Fruit fly (Drosophila melanogaster) whole organism, embryonic: Measurements from ENCODE around the gene stas.
A peak's percentile ranks its signal among the peaks of the same experiment; 100 is the strongest.

ENCODE experiments used
- Abd-B ChIP-seq: fragments of 200-800 bp; sonication (Bioruptor generic); optimal IDR thresholded peaks from 2 replicates; lab custom pipeline; 2018; ENCODE audit warnings: missing biosample characterization, mild to moderate bottlenecking, missing genetic modification characterization, moderate library complexity
- Atf6 ChIP-seq: fragments of 200-800 bp; sonication (Bioruptor generic); IDR thresholded peaks from 2 replicates; pipeline ENCODE4 v1.3.6; 2022; ENCODE audit warnings: missing biosample characterization, missing genetic modification characterization
- B-H2 ChIP-seq: fragments of 200-800 bp; sonication (Bioruptor generic); optimal IDR thresholded peaks from 2 replicates; lab custom pipeline; 2018; ENCODE audit warnings: missing biosample characterization, mild to moderate bottlenecking, missing genetic modification characterization
- BtbVII ChIP-seq: fragments of 200-800 bp; sonication (Bioruptor generic); optimal IDR thresholded peaks from 3 replicates; lab custom pipeline; 2017; ENCODE audit warnings: missing biosample characterization, mild to moderate bottlenecking, missing genetic modification characterization
- CG10274 ChIP-seq: fragments of 200-800 bp; sonication (Bioruptor generic); optimal IDR thresholded peaks from 3 replicates; lab custom pipeline; 2017; ENCODE audit warnings: missing biosample characterization, mild to moderate bottlenecking, missing genetic modification characterization
- CG10462 ChIP-seq: fragments of 200-800 bp; sonication (Bioruptor generic); optimal IDR thresholded peaks from 2 replicates; lab custom pipeline; 2016; ENCODE audit warnings: missing biosample characterization, missing genetic modification characterization
- CG11560 ChIP-seq: fragments of 200-800 bp; sonication (Bioruptor generic); IDR thresholded peaks from 3 replicates; pipeline ENCODE4 v1.3.6; 2022; ENCODE audit warnings: missing biosample characterization, missing genetic modification characterization
- CG15011 ChIP-seq: fragments of 200-800 bp; sonication (Bioruptor generic); optimal IDR thresholded peaks from 3 replicates; lab custom pipeline; 2018; ENCODE audit warnings: missing biosample characterization, mild to moderate bottlenecking, missing genetic modification characterization
- CG15514 ChIP-seq: fragments of 200-800 bp; sonication (Bioruptor generic); optimal IDR thresholded peaks from 3 replicates; lab custom pipeline; 2017; ENCODE audit warnings: missing biosample characterization, missing genetic modification characterization, mild to moderate bottlenecking, moderate library complexity, missing genetic modification reagents
- CG1603 ChIP-seq: fragments of 200-800 bp; sonication (Bioruptor generic); optimal IDR thresholded peaks from 2 replicates; lab custom pipeline; 2019; ENCODE audit warnings: missing biosample characterization, mild to moderate bottlenecking, missing genetic modification characterization, moderate library complexity
- CG17186 ChIP-seq: fragments of 200-800 bp; sonication (Bioruptor generic); optimal IDR thresholded peaks from 3 replicates; lab custom pipeline; 2017; ENCODE audit warnings: missing biosample characterization, missing genetic modification reagents, missing genetic modification characterization
- CG17385 ChIP-seq: fragments of 200-800 bp; sonication (Bioruptor generic); optimal IDR thresholded peaks from 3 replicates; lab custom pipeline; 2018; ENCODE audit warnings: missing biosample characterization, mild to moderate bottlenecking, missing genetic modification characterization
- CG17612 ChIP-seq: fragments of 200-800 bp; sonication (Bioruptor generic); IDR thresholded peaks from 2 replicates; pipeline ENCODE4 v1.3.6; 2022; ENCODE audit warnings: missing biosample characterization, missing genetic modification characterization
- CG1832 ChIP-seq: fragments of 200-800 bp; sonication (Bioruptor generic); optimal IDR thresholded peaks from 2 replicates; lab custom pipeline; 2017; ENCODE audit warnings: missing biosample characterization, mild to moderate bottlenecking, missing genetic modification characterization, inconsistent platforms
- CG18764 ChIP-seq: fragments of 200-800 bp; sonication (Bioruptor generic); optimal IDR thresholded peaks from 3 replicates; lab custom pipeline; 2016; ENCODE audit warnings: missing biosample characterization, missing genetic modification characterization
- CG30020 ChIP-seq: fragments of 200-800 bp; optimal IDR thresholded peaks from 2 replicates; lab custom pipeline; 2019; ENCODE audit warnings: missing biosample characterization, mild to moderate bottlenecking, missing genetic modification characterization, moderate library complexity
- CG31365 ChIP-seq: fragments of 200-800 bp; sonication (Bioruptor generic); optimal IDR thresholded peaks from 2 replicates; lab custom pipeline; 2018; ENCODE audit warnings: missing biosample characterization, mild to moderate bottlenecking, missing genetic modification characterization
- CG32532 ChIP-seq: fragments of 200-800 bp; sonication (Bioruptor generic); IDR thresholded peaks from 2 replicates; pipeline ENCODE4 v1.3.6; 2022; ENCODE audit warnings: missing biosample characterization, missing genetic modification characterization
- CG4360 ChIP-seq: fragments of 200-800 bp; sonication (Bioruptor generic); IDR thresholded peaks from 2 replicates; pipeline ENCODE4 v1.3.6; 2022; ENCODE audit warnings: missing biosample characterization, missing genetic modification characterization
- CG8290 ChIP-seq, 3 experiments: fragments of 200-800 bp; sonication (Bioruptor generic); optimal IDR thresholded peaks; 2 replicates each; lab custom pipeline; 2016 to 2019; ENCODE audit warnings: missing biosample characterization in 3 of 3, missing genetic modification characterization in 3 of 3, mild to moderate bottlenecking in 2 of 3, moderate library complexity in 1 of 3
- CG8359 ChIP-seq: fragments of 200-800 bp; sonication (Bioruptor generic); optimal IDR thresholded peaks from 2 replicates; lab custom pipeline; 2017; ENCODE audit warnings: missing biosample characterization, mild to moderate bottlenecking, missing genetic modification characterization, borderline replicate concordance
- CG8944 ChIP-seq: fragments of 200-800 bp; sonication (Bioruptor generic); optimal IDR thresholded peaks from 3 replicates; lab custom pipeline; 2016; ENCODE audit warnings: missing biosample characterization, missing genetic modification characterization
- Doc2 ChIP-seq: fragments of 200-800 bp; sonication (Bioruptor generic); IDR thresholded peaks from 2 replicates; pipeline ENCODE4 v1.3.6; 2022; ENCODE audit warnings: missing biosample characterization, missing genetic modification characterization
- Gug ChIP-seq: fragments of 200-800 bp; sonication (Bioruptor generic); IDR thresholded peaks from 4 replicates; pipeline ENCODE4 v1.3.6; 2022; ENCODE audit warnings: missing biosample characterization, missing genetic modification characterization
- H2.0 ChIP-seq: fragments of 200-800 bp; sonication (Bioruptor generic); IDR thresholded peaks from 2 replicates; pipeline ENCODE4 v1.3.6; 2022; ENCODE audit warnings: missing biosample characterization, missing genetic modification characterization
- Nf-YA ChIP-seq: fragments of 200-800 bp; sonication (Bioruptor generic); IDR thresholded peaks from 2 replicates; pipeline ENCODE4 v1.3.6; 2022; ENCODE audit warnings: missing biosample characterization, missing genetic modification characterization
- Sox102F ChIP-seq: fragments of 200-800 bp; sonication (Bioruptor generic); optimal IDR thresholded peaks from 2 replicates; lab custom pipeline; 2018; ENCODE audit warnings: missing biosample characterization, mild to moderate bottlenecking, missing genetic modification characterization, moderate library complexity
- ab ChIP-seq: fragments of 200-800 bp; sonication (Bioruptor generic); optimal IDR thresholded peaks from 2 replicates; lab custom pipeline; 2016; ENCODE audit warnings: missing biosample characterization, missing genetic modification characterization
- al ChIP-seq: fragments of 200-800 bp; sonication (Bioruptor generic); IDR thresholded peaks from 2 replicates; pipeline ENCODE4 v1.3.6; 2022; ENCODE audit warnings: missing biosample characterization, missing genetic modification characterization
- az2 ChIP-seq: fragments of 200-800 bp; sonication (Bioruptor generic); optimal IDR thresholded peaks from 3 replicates; lab custom pipeline; 2016; ENCODE audit warnings: missing biosample characterization, missing genetic modification characterization
- chif ChIP-seq, 2 experiments: fragments of 200-800 bp; sonication (Bioruptor generic); optimal IDR thresholded peaks; 3 replicates each; lab custom pipeline; 2016; ENCODE audit warnings: missing biosample characterization in 2 of 2, missing genetic modification characterization in 2 of 2
- crc ChIP-seq: fragments of 200-800 bp; sonication (Bioruptor generic); optimal IDR thresholded peaks from 2 replicates; lab custom pipeline; 2016; ENCODE audit warnings: missing biosample characterization, missing genetic modification characterization
- dpn ChIP-seq, 2 experiments: fragments of 200-800 bp; sonication (Bioruptor generic); optimal IDR thresholded peaks; 3 replicates each; lab custom pipeline; 2016; ENCODE audit warnings: missing biosample characterization in 2 of 2, missing genetic modification characterization in 2 of 2
- gfzf ChIP-seq: fragments of 200-800 bp; sonication (Bioruptor generic); optimal IDR thresholded peaks from 2 replicates; lab custom pipeline; 2016; ENCODE audit warnings: missing biosample characterization, mild to moderate bottlenecking, missing genetic modification characterization, moderate library complexity
- gro ChIP-seq: fragments of 200-800 bp; sonication (Bioruptor generic); optimal IDR thresholded peaks from 2 replicates; lab custom pipeline; 2016; ENCODE audit warnings: missing biosample characterization, missing genetic modification characterization
- h ChIP-seq: fragments of >200 bp; optimal IDR thresholded peaks from 2 replicates; lab custom pipeline; 2017
- her ChIP-seq: fragments of 200-800 bp; sonication (Bioruptor generic); optimal IDR thresholded peaks from 2 replicates; lab custom pipeline; 2016; ENCODE audit warnings: missing biosample characterization, missing genetic modification characterization
- insv ChIP-seq, 2 experiments: fragments of 200-800 bp; sonication (Bioruptor generic); optimal IDR thresholded peaks; 3 replicates each; lab custom pipeline; 2016 to 2018; ENCODE audit warnings: missing biosample characterization in 2 of 2, missing genetic modification characterization in 2 of 2
- jing ChIP-seq: fragments of 200-800 bp; sonication (Bioruptor generic); optimal IDR thresholded peaks from 2 replicates; lab custom pipeline; 2018; ENCODE audit warnings: missing biosample characterization, mild to moderate bottlenecking, missing genetic modification characterization
- lbe ChIP-seq: fragments of 200-800 bp; sonication (Bioruptor generic); optimal IDR thresholded peaks from 2 replicates; lab custom pipeline; 2016; ENCODE audit warnings: missing biosample characterization, mild to moderate bottlenecking, missing genetic modification characterization
- lilli ChIP-seq: fragments of 200-800 bp; sonication (Bioruptor generic); optimal IDR thresholded peaks from 3 replicates; lab custom pipeline; 2016; ENCODE audit warnings: missing biosample characterization, missing genetic modification characterization
- nom ChIP-seq: fragments of 200-800 bp; sonication (Bioruptor generic); optimal IDR thresholded peaks from 2 replicates; lab custom pipeline; 2017; ENCODE audit warnings: missing biosample characterization, missing genetic modification characterization, mild to moderate bottlenecking, moderate library complexity, missing genetic modification reagents
- p53 ChIP-seq: fragments of 200-800 bp; sonication (Bioruptor generic); optimal IDR thresholded peaks from 2 replicates; lab custom pipeline; 2016; ENCODE audit warnings: missing biosample characterization, missing genetic modification characterization
- pnt ChIP-seq: fragments of 200-800 bp; sonication (Bioruptor generic); optimal IDR thresholded peaks from 3 replicates; lab custom pipeline; 2016; ENCODE audit warnings: missing biosample characterization, missing genetic modification characterization
- pros ChIP-seq: fragments of 200-800 bp; sonication (Bioruptor generic); optimal IDR thresholded peaks from 3 replicates; lab custom pipeline; 2019; ENCODE audit warnings: missing biosample characterization, mild to moderate bottlenecking, missing genetic modification characterization, moderate library complexity
- rib ChIP-seq: fragments of 200-800 bp; sonication (Bioruptor generic); IDR thresholded peaks from 2 replicates; pipeline ENCODE4 v1.3.6; 2022; ENCODE audit warnings: missing biosample characterization, missing genetic modification characterization
- salm ChIP-seq: fragments of 200-800 bp; sonication (Bioruptor generic); optimal IDR thresholded peaks from 2 replicates; lab custom pipeline; 2018; ENCODE audit warnings: missing biosample characterization, mild to moderate bottlenecking, missing genetic modification characterization
- slbo ChIP-seq: fragments of 200-800 bp; sonication (Bioruptor generic); IDR thresholded peaks from 2 replicates; pipeline ENCODE4 v1.3.6; 2022; ENCODE audit warnings: missing biosample characterization, missing genetic modification characterization
- slp2 ChIP-seq: fragments of 200-800 bp; sonication (Bioruptor generic); optimal IDR thresholded peaks from 2 replicates; lab custom pipeline; 2016; ENCODE audit warnings: missing biosample characterization, missing genetic modification characterization
- so ChIP-seq: fragments of 200-800 bp; sonication (Bioruptor generic); IDR thresholded peaks from 3 replicates; pipeline ENCODE4 v1.3.6; 2022; ENCODE audit warnings: missing biosample characterization, missing genetic modification characterization
- tap ChIP-seq: fragments of 200-800 bp; optimal IDR thresholded peaks from 3 replicates; lab custom pipeline; 2019; ENCODE audit warnings: missing biosample characterization, mild to moderate bottlenecking, missing genetic modification characterization, moderate library complexity

stas gene

dm6 chrX:17599330-17599729, 28.4 kb downstream of the stas start, which contains the start of gene X11L (continued):
- peak; percentile 75 for TF ChIP-seq lbe (GFP tag; lab: Kevin White, UChicago)
- no peak for TF ChIP-seq salm (tag; lab: Kevin White, UChicago)
- peak; percentile 86 for TF ChIP-seq gro (GFP tag; lab: Kevin White, UChicago)
- TF ChIP-seq gfzf = peak; percentile 36
- peak; percentile 66 for TF ChIP-seq pnt (GFP tag; lab: Kevin White, UChicago)
- no peak for TF ChIP-seq Sox102F
- TF ChIP-seq B-H2 (GFP tag; lab: Kevin White, UChicago) = peak; percentile 35
- no peak for TF ChIP-seq CG10462 (GFP tag; lab: Kevin White, UChicago)
- TF ChIP-seq H2.0 (GFP tag; lab: Robert Waterston, UW) = peak; percentile 67
- TF ChIP-seq lilli (GFP tag; lab: Kevin White, UChicago) = peak; percentile 84
- peak; percentile 68 for TF ChIP-seq CG8944 (GFP tag; lab: Kevin White, UChicago)
- TF ChIP-seq slp2 (GFP tag; lab: Kevin White, UChicago) = peak; percentile 54
- TF ChIP-seq al (GFP tag; lab: Robert Waterston, UW) = peak; percentile 52
- no peak for TF ChIP-seq CG1832 (GFP tag; lab: Kevin White, UChicago)
- no peak for TF ChIP-seq Doc2 (GFP tag; lab: Robert Waterston, UW)
- peak; percentile 69 for TF ChIP-seq CG32532
- peak; percentile 54 for TF ChIP-seq CG8290 (GFP tag; optimal IDR thresholded peaks at IDR 0.05; lab: Kevin White, UChicago)
- TF ChIP-seq CG8290 (tag; optimal IDR thresholded peaks at IDR 0.05; lab: Kevin White, UChicago) = peak; percentile 11 to 90
- TF ChIP-seq crc = peak; percentile 31
- TF ChIP-seq ab (GFP tag; lab: Kevin White, UChicago) = peak; percentile 39
- peak; percentile 70; the same call in 3 of the 4 replicates for TF ChIP-seq Gug (GFP tag; lab: Robert Waterston, UW)
- TF ChIP-seq CG17385 (GFP tag; lab: Kevin White, UChicago) = peak; percentile 50
- TF ChIP-seq slbo (GFP tag; lab: Robert Waterston, UW) = peak; percentile 81
- no peak for TF ChIP-seq BtbVII (GFP tag; lab: Kevin White, UChicago)
- peak; percentile 78 for TF ChIP-seq CG15514 (GFP tag; lab: Kevin White, UChicago)
- no peak for TF ChIP-seq nom (GFP tag; lab: Kevin White, UChicago)
- TF ChIP-seq rib (GFP tag; lab: Robert Waterston, UW) = peak; percentile 55; the same call in 1 of the 2 replicates
- TF ChIP-seq Nf-YA (GFP tag; lab: Robert Waterston, UW) = 0 out of 2 replicates have a peak, but pooled peaks have one; percentile 34
- TF ChIP-seq CG30020 (tag; lab: Kevin White, UChicago) = peak; percentile 25
- TF ChIP-seq insv (GFP tag; optimal IDR thresholded peaks at IDR 0.05; lab: Kevin White, UChicago) = no peak
- no peak for TF ChIP-seq CG10274 (GFP tag; lab: Kevin White, UChicago)
- TF ChIP-seq Atf6 (GFP tag; lab: Robert Waterston, UW) = no peak
- peak; percentile 73 for TF ChIP-seq CG17186
- TF ChIP-seq p53 (GFP tag; lab: Kevin White, UChicago) = peak; percentile 75
- TF ChIP-seq CG17612 (GFP tag; lab: Robert Waterston, UW) = peak; percentile 69
- TF ChIP-seq dpn (GFP tag; optimal IDR thresholded peaks at IDR 0.05; lab: Kevin White, UChicago) = peak; percentile 76 to 77
- TF ChIP-seq her (GFP tag; lab: Kevin White, UChicago) = peak; percentile 76
- TF ChIP-seq CG15011 = no peak
- TF ChIP-seq pros (GFP tag; lab: Kevin White, UChicago) = no peak
- TF ChIP-seq CG31365 (tag; lab: Kevin White, UChicago) = no peak
- TF ChIP-seq Abd-B = no peak
- TF ChIP-seq so = no peak
- peak; percentile 74; the same call in 2 of the 3 replicates for TF ChIP-seq CG11560
- no peak for TF ChIP-seq CG4360 (GFP tag; lab: Robert Waterston, UW)
- no peak for TF ChIP-seq tap (tag; lab: Kevin White, UChicago)
- TF ChIP-seq CG8359 (GFP tag; lab: Kevin White, UChicago) = no peak
- peak; percentile 64 for TF ChIP-seq CG18764
- peak; percentile 35 for TF ChIP-seq jing
- peak; percentile 72 for TF ChIP-seq az2 (GFP tag; lab: Kevin White, UChicago)
- peak; percentile 52 to 63 for TF ChIP-seq chif (GFP tag; optimal IDR thresholded peaks at IDR 0.05; lab: Kevin White, UChicago)
- TF ChIP-seq CG1603 (tag; lab: Kevin White, UChicago) = peak; percentile 86
- no peak for TF ChIP-seq h
